Worm (Caenorhabditis elegans) whole organism, L3 larva: ENCODE results near the gene Y43F8B.7.

Experiments
- ZK546.5 ChIP-seq: sonication (generic microtip); optimal IDR thresholded peaks from 2 replicates; lab custom pipeline; 2017; ENCODE audit warnings: missing biosample characterization, missing genetic modification characterization
- aly-2 ChIP-seq: fragments of 150-350 bp; optimal IDR thresholded peaks from 2 replicates; lab custom pipeline; 2014; ENCODE audit warnings: missing biosample characterization, missing genetic modification characterization
- ceh-16 ChIP-seq: sonication (generic microtip); optimal IDR thresholded peaks from 2 replicates; lab custom pipeline; 2017; ENCODE audit warnings: missing biosample characterization, missing genetic modification characterization
- egl-5 ChIP-seq: fragments of 150-350 bp; optimal IDR thresholded peaks from 2 replicates; lab custom pipeline; 2017; ENCODE audit warnings: missing biosample characterization, missing genetic modification reagents, missing genetic modification characterization, inconsistent platforms
- elt-1 ChIP-seq: fragments of 150-350 bp; optimal IDR thresholded peaks from 2 replicates; lab custom pipeline; 2014; ENCODE audit warnings: missing biosample characterization, missing genetic modification characterization
- jun-1 ChIP-seq: fragments of 150-350 bp; optimal IDR thresholded peaks from 2 replicates; lab custom pipeline; 2014; ENCODE audit warnings: missing biosample characterization, missing genetic modification reagents, missing genetic modification characterization
- mdl-1 ChIP-seq: fragments of 150-350 bp; optimal IDR thresholded peaks from 2 replicates; lab custom pipeline; 2014; ENCODE audit warnings: missing biosample characterization, missing genetic modification characterization
- nhr-77 ChIP-seq: fragments of 150-350 bp; optimal IDR thresholded peaks from 2 replicates; lab custom pipeline; 2014; ENCODE audit warnings: missing biosample characterization, missing genetic modification characterization
- pha-4 ChIP-seq: fragments of 150-350 bp; optimal IDR thresholded peaks from 2 replicates; lab custom pipeline; 2014; ENCODE audit warnings: missing biosample characterization, missing genetic modification reagents, missing genetic modification characterization
- unc-62 ChIP-seq: fragments of 150-350 bp; sonication (generic microtip); optimal IDR thresholded peaks from 4 replicates; lab custom pipeline; 2014; ENCODE audit warnings: missing biosample characterization, missing genetic modification reagents, missing genetic modification characterization
- ztf-11 ChIP-seq: fragments of 150-350 bp; optimal IDR thresholded peaks from 2 replicates; lab custom pipeline; 2014; ENCODE audit warnings: missing biosample characterization, missing genetic modification characterization

- TF ChIP-seq ZK546.5 (tag; lab: Kevin White, UChicago): no peak
- TF ChIP-seq unc-62: no peak
- TF ChIP-seq nhr-77 (tag; lab: Kevin White, UChicago): no peak
- TF ChIP-seq pha-4: no peak
- TF ChIP-seq jun-1 (tag; lab: Kevin White, UChicago): no peak
- no peak for TF ChIP-seq elt-1 (tag; lab: Kevin White, UChicago)
- no peak for TF ChIP-seq ceh-16 (tag; lab: Kevin White, UChicago)
- TF ChIP-seq mdl-1 (tag; lab: Kevin White, UChicago): no peak
- TF ChIP-seq egl-5: no peak
- TF ChIP-seq ztf-11 (tag; lab: Kevin White, UChicago): no peak
- TF ChIP-seq aly-2 (tag; lab: Kevin White, UChicago): no peak
Observed at ce11 chrV:19533010-19533409, 42.4 kb downstream of the Y43F8B.7 start, which contains the start of gene Y43F8B.2.
